Fruit fly (Drosophila melanogaster) Kc167 (cell line): Measurements from ENCODE around the gene CG46512.
"Not testable (repeated sequence)": the region's sequence is repeated elsewhere in the genome, so short reads cannot be mapped to it uniquely, and the experiment has no call there.

Source experiments
- Myc ChIP-seq: fragments of >200 bp; optimal IDR thresholded peaks from 2 replicates; lab custom pipeline; 2017; ENCODE audit warnings: missing external identifiers
- h ChIP-seq: fragments of >200 bp; optimal IDR thresholded peaks from 3 replicates; lab custom pipeline; 2018; ENCODE audit warnings: missing external identifiers
- insv ChIP-seq: fragments of >200 bp; optimal IDR thresholded peaks from 3 replicates; lab custom pipeline; 2018; ENCODE audit warnings: missing external identifiers
- psq ChIP-seq: fragments of >200 bp; optimal IDR thresholded peaks from 2 replicates; lab custom pipeline; 2017; ENCODE audit warnings: missing external identifiers
- ttk ChIP-seq: sonication (Bioruptor generic); optimal IDR thresholded peaks from 2 replicates; lab custom pipeline; 2017; ENCODE audit warnings: missing external identifiers

- not testable (repeated sequence) for TF ChIP-seq psq (lab: Kevin White, UChicago); h; insv (lab: Kevin White, UChicago); ttk (lab: Kevin White, UChicago); Myc (lab: Kevin White, UChicago)
Observed at dm6 chrX:22142758-22143157, 44.4 kb upstream of the CG46512 start, which contains the start of gene CG40813.
